Worm (Caenorhabditis elegans): ENCODE results near the gene F54G2.1.

Gene F54G2.1

ce11 chrX:2613077-2613476, 51.1 kb downstream of the F54G2.1 start:
- TF ChIP-seq ztf-29 (GFP tag; IDR thresholded peaks at IDR 0.05) (peak; percentile 82), flt-1 (GFP tag; IDR thresholded peaks at IDR 0.05) (peak; percentile 96), tab-1 (GFP tag; IDR thresholded peaks at IDR 0.05) (peak; percentile 93), ref-1 (GFP tag; conservative IDR thresholded peaks at IDR 0.05) (peak; percentile 79), ztf-23 (GFP tag; IDR thresholded peaks at IDR 0.05) (peak; percentile 91), klf-2 (GFP tag; conservative IDR thresholded peaks at IDR 0.05) (peak; percentile 84), med-1 (GFP tag; optimal IDR thresholded peaks at IDR 0.05; ENCODE audit: insufficient read depth) (peak; percentile 3), cog-1 (tag; optimal IDR thresholded peaks at IDR 0.05) (peak; percentile 21), T22C8.4 (GFP tag; IDR thresholded peaks at IDR 0.05) (peak; percentile 88)

- TF ChIP-seq med-1 (GFP tag; optimal IDR thresholded peaks at IDR 0.05; ENCODE audit: insufficient read depth) (no peak), klf-2 (GFP tag; conservative IDR thresholded peaks at IDR 0.05) (no peak), T22C8.4 (GFP tag; IDR thresholded peaks at IDR 0.05) (no peak), tab-1 (GFP tag; IDR thresholded peaks at IDR 0.05) (no peak), ztf-29 (GFP tag; IDR thresholded peaks at IDR 0.05) (no peak), flt-1 (GFP tag; IDR thresholded peaks at IDR 0.05) (no peak), ref-1 (GFP tag; conservative IDR thresholded peaks at IDR 0.05) (no peak), ztf-23 (GFP tag; IDR thresholded peaks at IDR 0.05) (no peak), cog-1 (tag; optimal IDR thresholded peaks at IDR 0.05) (no peak)
Measured at ce11 chrX:2607522-2608278, 56.5 kb downstream of the F54G2.1 start, which contains the start of gene T03G6.1. T03G6.1 (plus strand) TSS chrX:2608228.

ce11 chrX:2604358-2605016, 59.7 kb downstream of the F54G2.1 start:
- no peak for TF ChIP-seq flt-1 (GFP tag; IDR thresholded peaks at IDR 0.05)
- no peak for TF ChIP-seq tab-1 (GFP tag; IDR thresholded peaks at IDR 0.05)
- TF ChIP-seq cog-1 (tag; optimal IDR thresholded peaks at IDR 0.05) = no peak
- no peak for TF ChIP-seq T22C8.4 (GFP tag; IDR thresholded peaks at IDR 0.05)
- TF ChIP-seq ref-1 (GFP tag; conservative IDR thresholded peaks at IDR 0.05) = no peak
- TF ChIP-seq med-1 (GFP tag; optimal IDR thresholded peaks at IDR 0.05; ENCODE audit: insufficient read depth) = no peak
- TF ChIP-seq ztf-29 (GFP tag; IDR thresholded peaks at IDR 0.05) = no peak
- TF ChIP-seq klf-2 (GFP tag; conservative IDR thresholded peaks at IDR 0.05) = no peak
- TF ChIP-seq ztf-23 (GFP tag; IDR thresholded peaks at IDR 0.05) = no peak

DNA sequence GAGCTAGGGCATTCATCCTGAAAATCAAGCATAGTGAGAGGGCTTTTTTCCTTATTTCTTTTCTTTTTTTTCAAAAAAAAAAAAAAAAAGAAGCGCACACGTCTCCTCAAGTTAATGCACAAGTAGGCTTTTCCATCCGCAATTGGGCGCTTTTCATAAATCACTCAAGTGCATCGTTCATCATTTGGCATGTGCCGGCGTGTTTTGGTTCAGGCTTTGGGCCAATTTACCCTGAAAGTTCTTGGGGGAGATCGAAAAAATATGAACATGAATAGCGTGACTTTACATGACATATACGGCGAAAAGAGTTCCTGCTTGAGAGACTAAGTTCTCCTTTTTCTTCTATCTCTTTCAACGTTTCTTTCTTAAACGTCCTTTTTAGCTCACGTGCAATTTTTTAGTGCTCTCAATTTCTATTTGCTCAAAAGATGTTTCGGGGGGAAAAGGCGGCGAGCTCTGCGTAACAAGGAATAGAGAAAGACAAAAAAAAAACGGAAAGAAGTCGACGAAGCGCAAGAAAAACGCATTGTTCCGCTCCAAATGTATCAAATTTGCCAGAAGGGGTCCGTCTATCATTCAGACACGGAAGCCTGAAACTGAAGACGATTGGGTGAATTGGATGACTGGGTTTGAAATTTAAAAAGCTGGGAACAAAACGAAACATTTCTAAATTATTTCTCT, 63.0 kb downstream of the F54G2.1 start:
- no peak for TF ChIP-seq klf-2 (GFP tag; conservative IDR thresholded peaks at IDR 0.05)
- no peak for TF ChIP-seq cog-1 (tag; optimal IDR thresholded peaks at IDR 0.05)
- TF ChIP-seq ztf-29 (GFP tag; IDR thresholded peaks at IDR 0.05) = no peak
- no peak for TF ChIP-seq ref-1 (GFP tag; conservative IDR thresholded peaks at IDR 0.05)
- no peak for TF ChIP-seq flt-1 (GFP tag; IDR thresholded peaks at IDR 0.05)
- TF ChIP-seq ztf-23 (GFP tag; IDR thresholded peaks at IDR 0.05) = no peak
- no peak for TF ChIP-seq T22C8.4 (GFP tag; IDR thresholded peaks at IDR 0.05)
- TF ChIP-seq med-1 (GFP tag; optimal IDR thresholded peaks at IDR 0.05; ENCODE audit: insufficient read depth) = no peak
- no peak for TF ChIP-seq tab-1 (GFP tag; IDR thresholded peaks at IDR 0.05)

DNA sequence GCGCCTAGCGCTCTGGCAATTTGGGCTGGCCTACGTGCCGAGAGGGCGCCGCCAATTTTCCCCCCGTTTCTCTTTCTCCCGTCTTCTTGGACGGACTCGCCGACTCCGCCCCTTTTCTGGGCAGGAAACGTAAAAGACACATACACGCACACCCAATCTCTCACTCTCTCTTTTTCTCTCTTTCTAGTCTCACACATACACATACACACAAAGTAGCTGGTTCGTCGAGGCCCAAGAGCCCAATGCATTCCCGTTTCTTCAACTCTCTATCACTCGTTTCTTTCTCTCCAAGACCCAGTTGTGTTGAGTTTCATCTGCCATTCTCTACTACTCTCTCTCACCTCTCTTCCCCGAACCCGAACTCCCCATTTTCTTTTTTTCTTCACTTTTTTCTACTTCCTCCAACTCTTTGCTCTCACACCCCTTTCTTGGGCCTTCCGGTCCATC, 65.3 kb downstream of the F54G2.1 start:
- TF ChIP-seq ztf-29 (GFP tag; IDR thresholded peaks at IDR 0.05) (no peak), tab-1 (GFP tag; IDR thresholded peaks at IDR 0.05) (0 out of 2 replicates have a peak, but pooled peaks have one; percentile 9)

DNA sequence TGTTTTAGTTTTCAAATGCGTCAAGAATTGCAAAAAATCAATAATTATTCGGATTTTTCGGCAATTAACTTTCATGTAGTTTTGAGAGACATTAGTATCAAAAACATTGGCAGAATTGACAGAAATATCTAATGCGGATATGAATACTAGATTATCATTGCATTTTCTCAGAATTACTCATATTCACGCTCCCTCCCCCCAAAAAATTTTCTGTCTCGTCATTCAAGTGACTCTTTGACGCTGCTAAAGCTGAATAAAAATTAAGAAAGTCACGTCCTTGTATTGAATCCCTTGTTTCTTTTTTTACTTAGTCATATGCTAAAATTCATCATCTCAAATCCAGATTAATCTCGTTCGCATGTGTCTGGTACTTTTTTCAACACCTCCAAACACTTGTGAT, 67.6 kb downstream of the F54G2.1 start:
- TF ChIP-seq ref-1 (GFP tag; conservative IDR thresholded peaks at IDR 0.05) (no peak), T22C8.4 (GFP tag; IDR thresholded peaks at IDR 0.05) (no peak), flt-1 (GFP tag; IDR thresholded peaks at IDR 0.05) (no peak), ztf-29 (GFP tag; IDR thresholded peaks at IDR 0.05) (no peak), tab-1 (GFP tag; IDR thresholded peaks at IDR 0.05) (no peak), ztf-23 (GFP tag; IDR thresholded peaks at IDR 0.05) (no peak), med-1 (GFP tag; optimal IDR thresholded peaks at IDR 0.05; ENCODE audit: insufficient read depth) (no peak), cog-1 (tag; optimal IDR thresholded peaks at IDR 0.05) (no peak), klf-2 (GFP tag; conservative IDR thresholded peaks at IDR 0.05) (no peak)

DNA sequence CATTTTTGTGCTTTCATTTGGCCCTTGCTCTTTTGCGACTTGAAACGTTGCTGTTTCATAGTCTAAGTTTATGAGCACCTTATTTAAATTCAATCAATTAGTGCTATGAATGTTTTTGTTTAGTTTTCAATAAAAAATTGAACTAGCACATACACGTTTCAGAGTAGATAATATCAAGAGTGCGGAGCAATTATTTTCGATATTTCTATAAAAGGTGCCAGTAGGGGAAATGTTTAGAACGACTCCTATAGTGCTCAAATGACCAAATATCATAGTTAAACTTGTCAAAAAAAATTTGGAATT, 68.5 kb downstream of the F54G2.1 start:
- TF ChIP-seq tab-1 (GFP tag; IDR thresholded peaks at IDR 0.05) (no peak), flt-1 (GFP tag; IDR thresholded peaks at IDR 0.05) (no peak), ref-1 (GFP tag; conservative IDR thresholded peaks at IDR 0.05) (no peak), med-1 (GFP tag; optimal IDR thresholded peaks at IDR 0.05; ENCODE audit: insufficient read depth) (no peak), klf-2 (GFP tag; conservative IDR thresholded peaks at IDR 0.05) (no peak), ztf-23 (GFP tag; IDR thresholded peaks at IDR 0.05) (no peak), T22C8.4 (GFP tag; IDR thresholded peaks at IDR 0.05) (no peak), cog-1 (tag; optimal IDR thresholded peaks at IDR 0.05) (no peak), ztf-29 (GFP tag; IDR thresholded peaks at IDR 0.05) (no peak)

DNA sequence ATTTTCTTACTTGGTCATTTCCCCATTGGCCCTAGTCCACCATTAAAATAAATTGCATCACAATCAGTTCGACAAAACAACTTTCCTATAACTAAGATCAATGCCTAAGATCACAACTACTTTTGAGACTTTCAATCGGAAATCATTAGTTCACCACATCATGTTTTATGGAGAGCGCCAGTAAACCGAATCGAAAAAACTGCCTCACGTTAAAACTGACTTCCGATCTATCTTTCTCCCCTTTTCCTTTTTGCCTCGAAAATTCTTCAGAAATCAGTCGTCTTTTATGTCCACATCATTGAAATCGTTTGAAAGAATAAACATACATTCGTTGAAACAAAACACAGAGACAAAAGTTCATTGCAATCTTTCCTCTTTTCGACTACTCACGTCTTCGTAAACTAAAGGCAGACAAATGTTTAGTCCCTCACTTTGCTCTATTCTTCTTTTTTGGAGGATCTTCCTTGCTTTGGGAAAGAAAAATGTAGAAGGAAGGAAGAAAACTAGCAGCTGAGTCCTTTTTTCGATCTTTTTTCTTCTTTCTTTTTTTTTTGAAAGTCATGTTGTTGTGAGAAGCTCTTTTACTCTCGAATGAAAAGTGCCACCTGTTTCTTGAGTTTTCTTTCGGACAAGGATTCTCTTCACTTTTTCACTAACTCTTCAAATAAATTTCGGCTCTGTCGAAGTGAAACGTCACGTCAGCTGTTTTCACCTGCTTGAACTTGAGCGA, 69.0 kb downstream of the F54G2.1 start:
- no peak for TF ChIP-seq klf-2 (GFP tag; conservative IDR thresholded peaks at IDR 0.05)
- no peak for TF ChIP-seq med-1 (GFP tag; optimal IDR thresholded peaks at IDR 0.05; ENCODE audit: insufficient read depth)

DNA sequence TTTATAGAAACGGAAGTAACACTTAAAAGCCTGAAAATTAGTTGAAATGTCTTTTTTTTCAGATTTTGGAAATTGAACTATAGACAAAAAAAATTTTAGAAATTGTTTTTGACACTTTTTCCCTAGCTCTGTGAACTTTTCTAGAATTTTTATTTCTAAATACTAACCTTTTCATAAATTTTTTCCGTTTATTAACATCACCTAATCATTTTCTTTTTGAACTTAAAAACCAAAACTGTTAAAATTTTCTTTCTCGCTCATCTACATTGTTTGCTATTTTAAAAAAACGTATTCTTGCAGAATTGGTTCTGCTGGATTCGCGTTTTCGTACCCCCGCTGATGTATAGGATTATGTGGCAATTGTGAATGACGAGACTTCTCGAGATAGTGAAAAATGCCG, 70.5 kb downstream of the F54G2.1 start, which contains the start of the genes nhr-40 and T03G6.7:
TSS of gene nhr-40 (plus strand) at position 301 of the 400 bp plus-strand sequence.
TSS of gene T03G6.7 (plus strand) at position 337 of the 400 bp plus-strand sequence.
- TF ChIP-seq klf-2 (GFP tag; conservative IDR thresholded peaks at IDR 0.05) (no peak), tab-1 (GFP tag; IDR thresholded peaks at IDR 0.05) (no peak), med-1 (GFP tag; optimal IDR thresholded peaks at IDR 0.05; ENCODE audit: insufficient read depth) (no peak), ztf-23 (GFP tag; IDR thresholded peaks at IDR 0.05) (no peak), T22C8.4 (GFP tag; IDR thresholded peaks at IDR 0.05) (no peak)

All from whole organism, midembryonic.